Fruit fly (Drosophila melanogaster): Measurements from ENCODE around the gene msk.

msk gene

DNA sequence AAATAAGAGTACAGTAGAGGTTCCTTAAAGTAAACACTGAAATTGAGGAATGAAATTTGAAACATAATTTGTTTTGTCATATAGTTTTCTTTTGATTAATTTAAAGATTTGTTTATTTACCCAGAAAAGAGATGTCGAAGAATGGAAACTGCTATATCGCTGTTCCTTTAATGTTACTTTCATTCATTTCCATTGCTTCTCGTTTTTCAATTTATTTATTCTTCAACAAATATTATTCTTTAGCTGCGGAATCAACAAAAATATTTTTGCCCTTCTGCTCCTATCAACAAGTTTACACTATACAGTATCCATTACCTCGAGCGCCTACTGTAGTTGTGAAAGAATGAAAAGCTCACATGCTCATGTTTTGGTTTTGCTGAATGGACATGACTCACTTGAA is 39.8 kb upstream of the msk start (continued):
- TF ChIP-seq CG8319 (GFP tag; optimal IDR thresholded peaks at IDR 0.05) (no peak), Hr4 (GFP tag; optimal IDR thresholded peaks at IDR 0.05) (peak; percentile 20), CG32006 (GFP tag; optimal IDR thresholded peaks at IDR 0.05) (peak; percentile 33), CG15336 (GFP tag; IDR thresholded peaks at IDR 0.05) (0 out of 2 replicates have a peak, but pooled peaks have one; percentile 6), spab (GFP tag; optimal IDR thresholded peaks at IDR 0.05) (peak; percentile 0), CG6854 (GFP tag; optimal IDR thresholded peaks at IDR 0.05) (no peak), CG31627 (GFP tag; optimal IDR thresholded peaks at IDR 0.05) (peak; percentile 22), topi (GFP tag; optimal IDR thresholded peaks at IDR 0.05) (peak; percentile 38), acj6 (GFP tag; optimal IDR thresholded peaks at IDR 0.05) (peak; percentile 21), fkh (GFP tag; optimal IDR thresholded peaks at IDR 0.05) (no peak), CG11294 (GFP tag; IDR thresholded peaks at IDR 0.05) (no peak), CG8632 (GFP tag; optimal IDR thresholded peaks at IDR 0.05) (no peak), OdsH (GFP tag; optimal IDR thresholded peaks at IDR 0.05) (no peak), Hr38 (GFP tag; optimal IDR thresholded peaks at IDR 0.05) (no peak), Blimp-1 (GFP tag; optimal IDR thresholded peaks at IDR 0.05) (no peak), CG9139 (GFP tag; optimal IDR thresholded peaks at IDR 0.05) (no peak), CG16779 (tag; optimal IDR thresholded peaks at IDR 0.05) (no peak), CG3032 (tag; optimal IDR thresholded peaks at IDR 0.05) (peak; percentile 29), Eip75B (GFP tag; optimal IDR thresholded peaks at IDR 0.05) (peak; percentile 61), salr (GFP tag; optimal IDR thresholded peaks at IDR 0.05) (no peak), Smox (GFP tag; optimal IDR thresholded peaks at IDR 0.05) (no peak), CG6792 (GFP tag; optimal IDR thresholded peaks at IDR 0.05) (peak; percentile 28), fd85E (GFP tag; optimal IDR thresholded peaks at IDR 0.05) (no peak), Met (GFP tag; optimal IDR thresholded peaks at IDR 0.05) (no peak), CG3919 (GFP tag; optimal IDR thresholded peaks at IDR 0.05) (peak; percentile 46), pdm3 (GFP tag; optimal IDR thresholded peaks at IDR 0.05) (no peak), ss (GFP tag; optimal IDR thresholded peaks at IDR 0.05) (peak in 1 of 2 experiments; percentile 31), CG4318 (GFP tag; optimal IDR thresholded peaks at IDR 0.05) (no peak), esn (GFP tag; optimal IDR thresholded peaks at IDR 0.05) (peak; percentile 39), CG11902 (GFP tag; optimal IDR thresholded peaks at IDR 0.05) (peak; percentile 1), dsx (GFP tag; optimal IDR thresholded peaks at IDR 0.05; ENCODE audit: poor library complexity, severe bottlenecking) (peak; percentile 37)

DNA sequence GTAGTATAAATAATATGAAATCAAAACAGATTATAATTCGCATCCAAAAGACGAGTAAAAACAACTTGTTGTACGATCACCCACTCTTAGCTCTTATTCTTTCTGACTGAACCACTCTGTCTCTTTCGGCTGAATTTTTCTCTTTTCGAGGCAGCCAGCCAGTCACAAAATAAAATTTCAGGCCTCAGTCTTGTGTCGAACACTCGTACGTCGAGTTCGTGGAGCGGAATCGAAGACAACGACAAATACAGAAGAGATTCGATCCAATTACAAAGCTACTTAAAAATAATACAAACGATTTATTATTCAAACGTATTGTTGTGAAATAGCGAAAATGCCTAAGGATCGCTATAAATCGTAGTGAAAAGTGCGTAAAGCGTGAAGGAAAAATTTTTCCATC is 38.8 kb upstream of the msk start:
- TF ChIP-seq CG3919 (GFP tag; optimal IDR thresholded peaks at IDR 0.05) (peak; percentile 19), topi (GFP tag; optimal IDR thresholded peaks at IDR 0.05) (peak; percentile 10), dsx (GFP tag; optimal IDR thresholded peaks at IDR 0.05; ENCODE audit: poor library complexity, severe bottlenecking) (peak; percentile 9), Sox102F (GFP tag; optimal IDR thresholded peaks at IDR 0.05) (peak; percentile 32), Eip75B (GFP tag; optimal IDR thresholded peaks at IDR 0.05) (peak; percentile 30), cyc (GFP tag; optimal IDR thresholded peaks at IDR 0.05) (no peak), CG11762 (GFP tag; optimal IDR thresholded peaks at IDR 0.05; ENCODE audit: insufficient read depth) (no peak), esn (GFP tag; optimal IDR thresholded peaks at IDR 0.05) (peak; percentile 17), Eip93F (GFP tag; optimal IDR thresholded peaks at IDR 0.05) (peak; percentile 6), Eip78C (GFP tag) (peak; percentile 82), CG31627 (GFP tag; optimal IDR thresholded peaks at IDR 0.05) (no peak), Sox14 (GFP tag; optimal IDR thresholded peaks at IDR 0.05) (peak; percentile 15), CG6854 (GFP tag; optimal IDR thresholded peaks at IDR 0.05) (peak; percentile 42), ss (GFP tag; optimal IDR thresholded peaks at IDR 0.05) (peak; percentile 16 to 17), pdm3 (GFP tag; optimal IDR thresholded peaks at IDR 0.05) (peak; percentile 20), fkh (GFP tag; optimal IDR thresholded peaks at IDR 0.05) (no peak), Ets96B (tag; optimal IDR thresholded peaks at IDR 0.05) (peak; percentile 9), Gug (GFP tag; IDR thresholded peaks at IDR 0.05) (no peak), vri (GFP tag; optimal IDR thresholded peaks at IDR 0.05) (peak; percentile 57), CG8119 (GFP tag; IDR thresholded peaks at IDR 0.05) (peak; percentile 30; the same call in 1 of the 3 replicates), CG9139 (GFP tag; optimal IDR thresholded peaks at IDR 0.05) (peak; percentile 3), CG15336 (GFP tag; IDR thresholded peaks at IDR 0.05) (peak; percentile 67; the same call in 1 of the 2 replicates), Sox15 (GFP tag; optimal IDR thresholded peaks at IDR 0.05) (no peak), CG6276 (GFP tag; optimal IDR thresholded peaks at IDR 0.05) (peak; percentile 9), Lpt (GFP tag; optimal IDR thresholded peaks at IDR 0.05) (no peak), eg (GFP tag; IDR thresholded peaks at IDR 0.05) (peak; percentile 41; the same call in 1 of the 3 replicates), CG7368 (GFP tag; optimal IDR thresholded peaks at IDR 0.05) (no peak)
